Worm (Caenorhabditis elegans) whole organism, mixed stage, embryonic: ENCODE data around the gene nhr-210.

ENCODE experiments used
- blmp-1 ChIP-seq: fragments of 150-350 bp; optimal IDR thresholded peaks from 2 replicates; lab custom pipeline; 2014; ENCODE audit warnings: missing biosample characterization, missing genetic modification characterization
- ces-1 ChIP-seq: fragments of 150-350 bp; optimal IDR thresholded peaks from 2 replicates; lab custom pipeline; 2014; ENCODE audit warnings: missing biosample characterization, missing genetic modification reagents, missing genetic modification characterization
- drap-1 ChIP-seq: fragments of 200-800 bp; sonication (Bioruptor generic); optimal IDR thresholded peaks from 3 replicates; lab custom pipeline; 2018; ENCODE audit warnings: mild to moderate bottlenecking, missing genetic modification characterization, missing compliant biosample characterization
- elt-1 ChIP-seq: sonication (generic microtip); optimal IDR thresholded peaks from 2 replicates; lab custom pipeline; 2017; ENCODE audit warnings: missing genetic modification characterization, mild to moderate bottlenecking, missing compliant biosample characterization, antibody characterized with exemption, moderate library complexity, borderline replicate concordance; ENCODE audit not compliant: insufficient read depth
- mep-1 ChIP-seq: fragments of 150-350 bp; optimal IDR thresholded peaks from 2 replicates; lab custom pipeline; 2017; ENCODE audit warnings: missing biosample characterization, missing genetic modification reagents, missing genetic modification characterization, inconsistent platforms
- nhr-12 ChIP-seq: fragments of 150-350 bp; optimal IDR thresholded peaks from 2 replicates; lab custom pipeline; 2014; ENCODE audit warnings: missing biosample characterization, missing genetic modification characterization
- pha-4 ChIP-seq: fragments of 150-350 bp; optimal IDR thresholded peaks from 2 replicates; lab custom pipeline; 2018; ENCODE audit warnings: missing biosample characterization, missing genetic modification reagents, missing genetic modification characterization
- snpc-4 ChIP-seq: fragments of 150-350 bp; optimal IDR thresholded peaks from 2 replicates; lab custom pipeline; 2014; ENCODE audit warnings: missing biosample characterization, missing genetic modification characterization
- sptf-1 ChIP-seq: sonication (generic microtip); optimal IDR thresholded peaks from 2 replicates; lab custom pipeline; 2017; ENCODE audit warnings: mild to moderate bottlenecking, missing genetic modification characterization, moderate library complexity, missing compliant biosample characterization
- unc-62 ChIP-seq: fragments of 150-350 bp; optimal IDR thresholded peaks from 2 replicates; lab custom pipeline; 2014; ENCODE audit warnings: missing biosample characterization, missing genetic modification reagents, missing genetic modification characterization
- ztf-11 ChIP-seq: fragments of 150-350 bp; optimal IDR thresholded peaks from 2 replicates; lab custom pipeline; 2014; ENCODE audit warnings: missing biosample characterization, missing genetic modification characterization

DNA sequence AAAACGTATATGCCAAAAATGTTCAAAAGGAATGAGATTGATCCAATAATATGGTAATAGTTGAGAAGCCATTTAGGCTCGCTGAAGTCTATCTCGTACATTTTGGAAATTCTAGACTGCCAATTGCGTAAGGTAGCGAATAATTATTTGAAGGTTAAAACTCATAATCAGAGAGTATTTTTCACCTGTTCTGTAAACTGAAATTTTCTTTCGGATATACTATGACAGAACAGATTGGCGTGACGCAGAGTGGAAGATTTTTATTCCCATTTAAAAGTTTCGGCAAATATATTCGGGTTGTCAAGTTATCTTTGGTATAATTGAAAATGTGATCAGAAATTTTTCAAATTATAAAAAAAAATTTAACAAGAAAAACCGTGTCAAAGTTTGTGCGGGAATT is 48.8 kb upstream of the nhr-210 start, which contains the start of gene sri-72:
- TF ChIP-seq nhr-12 (tag; lab: Kevin White, UChicago), result no peak
- no peak for TF ChIP-seq unc-62 (GFP tag; lab: Kevin White, UChicago)
- no peak for TF ChIP-seq mep-1 (tag; lab: Kevin White, UChicago)
- no peak for TF ChIP-seq blmp-1 (tag; lab: Kevin White, UChicago)
- no peak for TF ChIP-seq sptf-1 (tag; lab: Kevin White, UChicago)
- TF ChIP-seq snpc-4 (tag; lab: Kevin White, UChicago), result no peak
- TF ChIP-seq ces-1 (GFP tag; lab: Kevin White, UChicago), result no peak
- TF ChIP-seq elt-1 (tag; lab: Kevin White, UChicago), result no peak
- TF ChIP-seq drap-1 (GFP tag; lab: Kevin White, UChicago), result no peak
- no peak for TF ChIP-seq pha-4 (tag; lab: Kevin White, UChicago)
- no peak for TF ChIP-seq ztf-11 (tag; lab: Kevin White, UChicago)
